Worm (Caenorhabditis elegans): ENCODE data around the gene Y69A2AR.28.

ce11 chrIV:2603556-2604021, 9.3 kb downstream of the Y69A2AR.28 start:
- TF ChIP-seq unc-39 (tag; optimal IDR thresholded peaks at IDR 0.05): no peak
- TF ChIP-seq dve-1 (tag; optimal IDR thresholded peaks at IDR 0.05; ENCODE audit: insufficient read depth): peak; percentile 25
